Fruit fly (Drosophila melanogaster) whole organism, embryonic: ENCODE measurements around the gene lin-52.

Source experiments
- Antp ChIP-seq: fragments of 200-800 bp; sonication (Bioruptor generic); optimal IDR thresholded peaks from 3 replicates; lab custom pipeline; 2016; ENCODE audit warnings: missing biosample characterization, missing genetic modification characterization
- C15 ChIP-seq: fragments of 200-800 bp; sonication (Bioruptor generic); IDR thresholded peaks from 3 replicates; pipeline ENCODE4 v1.3.6; 2022; ENCODE audit warnings: missing biosample characterization, missing genetic modification characterization
- CG10543 ChIP-seq: fragments of 200-800 bp; sonication (Bioruptor generic); optimal IDR thresholded peaks from 3 replicates; lab custom pipeline; 2017; ENCODE audit warnings: missing biosample characterization, mild to moderate bottlenecking, missing genetic modification characterization, moderate library complexity
- CG10959 ChIP-seq: fragments of 200-800 bp; sonication (Bioruptor generic); IDR thresholded peaks from 2 replicates; pipeline ENCODE4 v1.3.6; 2022; ENCODE audit warnings: missing biosample characterization, missing genetic modification characterization
- CG10979 ChIP-seq: fragments of 200-800 bp; sonication (Bioruptor generic); optimal IDR thresholded peaks from 2 replicates; lab custom pipeline; 2018; ENCODE audit warnings: missing biosample characterization, mild to moderate bottlenecking, missing genetic modification characterization, moderate library complexity
- CG11085 ChIP-seq: fragments of 200-800 bp; sonication (Bioruptor generic); IDR thresholded peaks from 2 replicates; pipeline ENCODE4 v1.3.6; 2022; ENCODE audit warnings: missing biosample characterization, missing genetic modification characterization
- CG11456 ChIP-seq: fragments of 200-800 bp; sonication (Bioruptor generic); IDR thresholded peaks from 3 replicates; pipeline ENCODE4 v1.3.6; 2022; ENCODE audit warnings: missing biosample characterization, missing genetic modification characterization
- CG12236 ChIP-seq: fragments of 200-800 bp; sonication (Bioruptor generic); optimal IDR thresholded peaks from 2 replicates; lab custom pipeline; 2016; ENCODE audit warnings: missing biosample characterization, missing genetic modification characterization
- CG12769 ChIP-seq: fragments of 200-800 bp; sonication (Bioruptor generic); optimal IDR thresholded peaks from 2 replicates; lab custom pipeline; 2019; ENCODE audit warnings: missing biosample characterization, mild to moderate bottlenecking, missing genetic modification characterization, moderate library complexity
- CG14014 ChIP-seq: fragments of 200-800 bp; sonication (Bioruptor generic); IDR thresholded peaks from 2 replicates; pipeline ENCODE4 v1.3.6; 2022; ENCODE audit warnings: missing biosample characterization, missing genetic modification characterization
- CG16813 ChIP-seq: fragments of 200-800 bp; sonication (Bioruptor generic); IDR thresholded peaks from 3 replicates; pipeline ENCODE4 v1.3.6; 2022; ENCODE audit warnings: missing biosample characterization, missing genetic modification characterization; ENCODE audit not compliant: partially characterized antibody
- CG17328 ChIP-seq: fragments of 200-800 bp; sonication (Bioruptor generic); IDR thresholded peaks from 2 replicates; pipeline ENCODE4 v1.3.6; 2022; ENCODE audit warnings: missing biosample characterization, missing genetic modification characterization
- CG18619 ChIP-seq: fragments of 200-800 bp; sonication (Bioruptor generic); optimal IDR thresholded peaks from 3 replicates; lab custom pipeline; 2017; ENCODE audit warnings: missing biosample characterization, mild to moderate bottlenecking, missing genetic modification characterization
- CG2116 ChIP-seq: fragments of 200-800 bp; sonication (Bioruptor generic); optimal IDR thresholded peaks from 3 replicates; lab custom pipeline; 2018; ENCODE audit warnings: missing biosample characterization, mild to moderate bottlenecking, missing genetic modification characterization
- CG2712 ChIP-seq: fragments of 200-800 bp; optimal IDR thresholded peaks from 3 replicates; lab custom pipeline; 2019; ENCODE audit warnings: missing biosample characterization, mild to moderate bottlenecking, missing genetic modification characterization, moderate library complexity
- CG30403 ChIP-seq: fragments of 200-800 bp; sonication (Bioruptor generic); optimal IDR thresholded peaks from 3 replicates; lab custom pipeline; 2016; ENCODE audit warnings: missing biosample characterization, missing genetic modification characterization
- CG30431 ChIP-seq: fragments of 200-800 bp; sonication (Bioruptor generic); optimal IDR thresholded peaks from 2 replicates; lab custom pipeline; 2017; ENCODE audit warnings: missing biosample characterization, missing genetic modification characterization
- CG34376 ChIP-seq: fragments of 200-800 bp; sonication (Bioruptor generic); optimal IDR thresholded peaks from 2 replicates; lab custom pipeline; 2018; ENCODE audit warnings: missing biosample characterization, mild to moderate bottlenecking, missing genetic modification characterization
- CG43689 ChIP-seq: fragments of 200-800 bp; sonication (Bioruptor generic); IDR thresholded peaks from 2 replicates; pipeline ENCODE4 v1.3.6; 2022; ENCODE audit warnings: missing biosample characterization, missing genetic modification characterization
- CG4424 ChIP-seq: fragments of 200-800 bp; sonication (Bioruptor generic); optimal IDR thresholded peaks from 3 replicates; lab custom pipeline; 2016; ENCODE audit warnings: missing biosample characterization, missing genetic modification characterization
- CG4617 ChIP-seq: fragments of 200-800 bp; sonication (Bioruptor generic); optimal IDR thresholded peaks from 3 replicates; lab custom pipeline; 2016; ENCODE audit warnings: missing biosample characterization, missing genetic modification characterization, borderline replicate concordance
- CG4820 ChIP-seq: fragments of 200-800 bp; sonication (Bioruptor generic); optimal IDR thresholded peaks from 3 replicates; lab custom pipeline; 2016; ENCODE audit warnings: missing biosample characterization, missing genetic modification characterization
- CG9797 ChIP-seq: fragments of 200-800 bp; sonication (Bioruptor generic); optimal IDR thresholded peaks from 3 replicates; lab custom pipeline; 2018; ENCODE audit warnings: missing biosample characterization, mild to moderate bottlenecking, missing genetic modification characterization
- D19B ChIP-seq: fragments of 200-800 bp; sonication (Bioruptor generic); optimal IDR thresholded peaks from 2 replicates; lab custom pipeline; 2017; ENCODE audit warnings: missing biosample characterization, mild to moderate bottlenecking, missing genetic modification characterization
- Gug ChIP-seq: fragments of 200-800 bp; sonication (Bioruptor generic); IDR thresholded peaks from 4 replicates; pipeline ENCODE4 v1.3.6; 2022; ENCODE audit warnings: missing biosample characterization, missing genetic modification characterization
- MTF-1 ChIP-seq: fragments of 200-800 bp; sonication (Bioruptor generic); optimal IDR thresholded peaks from 2 replicates; lab custom pipeline; 2018; ENCODE audit warnings: missing biosample characterization, mild to moderate bottlenecking, missing genetic modification characterization, borderline replicate concordance
- Meics ChIP-seq: fragments of 200-800 bp; sonication (Bioruptor generic); optimal IDR thresholded peaks from 2 replicates; lab custom pipeline; 2017; ENCODE audit warnings: missing biosample characterization, mild to moderate bottlenecking, missing genetic modification characterization
- Nf-YC ChIP-seq: fragments of 200-800 bp; optimal IDR thresholded peaks from 3 replicates; lab custom pipeline; 2019; ENCODE audit warnings: missing biosample characterization, mild to moderate bottlenecking, missing genetic modification characterization, moderate library complexity
- PHDP ChIP-seq: fragments of 200-800 bp; sonication (Bioruptor generic); optimal IDR thresholded peaks from 3 replicates; lab custom pipeline; 2018; ENCODE audit warnings: missing biosample characterization, mild to moderate bottlenecking, missing genetic modification characterization, moderate library complexity
- Sin3A ChIP-seq: fragments of >200 bp; optimal IDR thresholded peaks from 2 replicates; lab custom pipeline; 2018
- Xrp1 ChIP-seq: fragments of 200-800 bp; sonication (Bioruptor generic); IDR thresholded peaks from 2 replicates; pipeline ENCODE4 v1.3.6; 2022; ENCODE audit warnings: missing biosample characterization, missing genetic modification characterization
- btn ChIP-seq: fragments of 200-800 bp; sonication (Bioruptor generic); optimal IDR thresholded peaks from 2 replicates; lab custom pipeline; 2016; ENCODE audit warnings: missing biosample characterization, missing genetic modification characterization
- corto ChIP-seq: fragments of 200-800 bp; sonication (Bioruptor generic); optimal IDR thresholded peaks from 2 replicates; lab custom pipeline; 2016; ENCODE audit warnings: missing biosample characterization, mild to moderate bottlenecking, missing genetic modification characterization, moderate library complexity
- dimm ChIP-seq: fragments of 200-800 bp; sonication (Bioruptor generic); IDR thresholded peaks from 2 replicates; pipeline ENCODE4 v1.3.6; 2022; ENCODE audit warnings: missing biosample characterization, missing genetic modification characterization
- fd102C ChIP-seq: fragments of 200-800 bp; sonication (Bioruptor generic); optimal IDR thresholded peaks from 2 replicates; lab custom pipeline; 2018; ENCODE audit warnings: missing biosample characterization, mild to moderate bottlenecking, missing genetic modification characterization, moderate library complexity
- grau ChIP-seq: fragments of 200-800 bp; optimal IDR thresholded peaks from 3 replicates; lab custom pipeline; 2019; ENCODE audit warnings: missing biosample characterization, mild to moderate bottlenecking, missing genetic modification characterization, moderate library complexity
- gsb-n ChIP-seq: fragments of 200-800 bp; sonication (Bioruptor generic); optimal IDR thresholded peaks from 3 replicates; lab custom pipeline; 2018; ENCODE audit warnings: missing biosample characterization, mild to moderate bottlenecking, missing genetic modification characterization
- gt ChIP-seq: fragments of 200-800 bp; sonication (Bioruptor generic); IDR thresholded peaks from 2 replicates; pipeline ENCODE4 v1.3.6; 2022; ENCODE audit warnings: missing biosample characterization, missing genetic modification characterization
- klu ChIP-seq: fragments of 200-800 bp; sonication (Bioruptor generic); IDR thresholded peaks from 2 replicates; pipeline ENCODE4 v1.3.6; 2022; ENCODE audit warnings: missing biosample characterization, missing genetic modification characterization
- nerfin-2 ChIP-seq: fragments of 200-800 bp; sonication (Bioruptor generic); IDR thresholded peaks from 2 replicates; pipeline ENCODE4 v1.3.6; 2022; ENCODE audit warnings: missing biosample characterization, missing genetic modification characterization; ENCODE audit not compliant: partially characterized antibody
- nom ChIP-seq: fragments of 200-800 bp; sonication (Bioruptor generic); optimal IDR thresholded peaks from 2 replicates; lab custom pipeline; 2017; ENCODE audit warnings: missing biosample characterization, missing genetic modification characterization, mild to moderate bottlenecking, moderate library complexity, missing genetic modification reagents
- pfk ChIP-seq: fragments of 200-800 bp; sonication (Bioruptor generic); optimal IDR thresholded peaks from 2 replicates; lab custom pipeline; 2018; ENCODE audit warnings: missing biosample characterization, mild to moderate bottlenecking, missing genetic modification characterization, moderate library complexity
- repo ChIP-seq: fragments of 200-800 bp; sonication (Bioruptor generic); optimal IDR thresholded peaks from 2 replicates; lab custom pipeline; 2016; ENCODE audit warnings: missing biosample characterization, missing genetic modification characterization
- sens-2 ChIP-seq: fragments of 200-800 bp; sonication (Bioruptor generic); IDR thresholded peaks from 2 replicates; pipeline ENCODE4 v1.3.6; 2022; ENCODE audit warnings: missing biosample characterization, missing genetic modification characterization
- shn ChIP-seq: fragments of 200-800 bp; sonication (Bioruptor generic); optimal IDR thresholded peaks from 3 replicates; lab custom pipeline; 2016; ENCODE audit warnings: missing biosample characterization, missing genetic modification characterization
- sima ChIP-seq: fragments of 200-800 bp; sonication (Bioruptor generic); optimal IDR thresholded peaks from 2 replicates; lab custom pipeline; 2016; ENCODE audit warnings: missing biosample characterization, missing genetic modification characterization
- slp2 ChIP-seq: fragments of 200-800 bp; sonication (Bioruptor generic); optimal IDR thresholded peaks from 2 replicates; lab custom pipeline; 2016; ENCODE audit warnings: missing biosample characterization, missing genetic modification characterization
- so ChIP-seq: fragments of 200-800 bp; sonication (Bioruptor generic); IDR thresholded peaks from 3 replicates; pipeline ENCODE4 v1.3.6; 2022; ENCODE audit warnings: missing biosample characterization, missing genetic modification characterization
- sqz ChIP-seq: fragments of 200-800 bp; sonication (Bioruptor generic); optimal IDR thresholded peaks from 3 replicates; lab custom pipeline; 2018; ENCODE audit warnings: missing biosample characterization, mild to moderate bottlenecking, missing genetic modification characterization
- unc-4 ChIP-seq: fragments of 200-800 bp; sonication (Bioruptor generic); IDR thresholded peaks from 2 replicates; pipeline ENCODE4 v1.3.6; 2022; ENCODE audit warnings: missing biosample characterization, missing genetic modification characterization; ENCODE audit not compliant: partially characterized antibody
- unpg ChIP-seq: fragments of 200-800 bp; sonication (Bioruptor generic); optimal IDR thresholded peaks from 3 replicates; lab custom pipeline; 2018; ENCODE audit warnings: missing biosample characterization, mild to moderate bottlenecking, missing genetic modification characterization, moderate library complexity

lin-52 gene

DNA sequence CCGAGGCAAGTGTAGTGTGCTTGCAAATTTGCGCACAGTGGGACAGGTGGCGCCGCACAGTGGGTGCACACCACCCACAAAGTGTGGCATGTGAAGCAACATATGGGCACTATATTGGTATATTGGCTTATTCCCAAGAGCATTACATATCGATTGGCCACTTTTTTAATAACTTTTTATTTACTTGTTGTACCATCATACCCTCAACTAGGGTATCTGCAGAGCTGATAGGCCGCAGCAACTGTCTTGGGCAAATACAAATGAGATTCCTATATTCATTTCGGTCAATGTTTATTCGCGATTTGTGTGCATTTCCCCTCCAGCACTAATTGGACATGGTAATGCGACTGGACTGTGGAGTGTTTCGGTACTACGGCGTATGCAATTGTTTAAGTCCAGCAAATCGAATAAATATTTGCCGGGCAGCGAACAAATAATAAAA lies 30.0 kb downstream of the lin-52 start (continued):
- TF ChIP-seq CG12236 (GFP tag; lab: Kevin White, UChicago) = peak; percentile 26
- no peak for TF ChIP-seq CG10543 (GFP tag; lab: Kevin White, UChicago)
- peak; percentile 17 for TF ChIP-seq CG30431 (GFP tag; lab: Kevin White, UChicago)
- peak; percentile 42 for TF ChIP-seq CG4424 (GFP tag; lab: Kevin White, UChicago)
- TF ChIP-seq CG2712 (tag; lab: Kevin White, UChicago) = peak; percentile 39
- peak; percentile 17; the same call in 1 of the 4 replicates for TF ChIP-seq Gug
- peak; percentile 32 for TF ChIP-seq CG30403
- no peak for TF ChIP-seq Sin3A (lab: Kevin White, UChicago)
- peak; percentile 57 for TF ChIP-seq CG43689 (GFP tag; lab: Robert Waterston, UW)
- TF ChIP-seq unc-4 (GFP tag; lab: Robert Waterston, UW) = no peak
- TF ChIP-seq sqz (GFP tag; lab: Kevin White, UChicago) = peak; percentile 7
- TF ChIP-seq sima (GFP tag; lab: Kevin White, UChicago) = no peak
- TF ChIP-seq slp2 (GFP tag; lab: Kevin White, UChicago) = peak; percentile 8
- TF ChIP-seq Antp = peak; percentile 52
- no peak for TF ChIP-seq Nf-YC (tag; lab: Kevin White, UChicago)
- peak; percentile 63 for TF ChIP-seq PHDP
- TF ChIP-seq grau (tag; lab: Kevin White, UChicago) = peak; percentile 25
- no peak; the same call in none of the 2 replicates for TF ChIP-seq CG17328 (GFP tag; lab: Robert Waterston, UW)
- TF ChIP-seq fd102C = no peak
- TF ChIP-seq D19B (GFP tag; lab: Kevin White, UChicago) = peak; percentile 39
- TF ChIP-seq btn (GFP tag; lab: Kevin White, UChicago) = peak; percentile 8
- no peak for TF ChIP-seq CG16813 (GFP tag; lab: Robert Waterston, UW)
- TF ChIP-seq shn (GFP tag; lab: Kevin White, UChicago) = peak; percentile 18
- no peak for TF ChIP-seq pfk (GFP tag; lab: Kevin White, UChicago)
- TF ChIP-seq klu (GFP tag; lab: Robert Waterston, UW) = no peak
- peak; percentile 26; the same call in 1 of the 2 replicates for TF ChIP-seq gt (GFP tag; lab: Robert Waterston, UW)
- TF ChIP-seq corto = no peak
- TF ChIP-seq CG14014 (GFP tag; lab: Robert Waterston, UW) = peak; percentile 64; the same call in 1 of the 2 replicates
- no peak for TF ChIP-seq C15 (GFP tag; lab: Robert Waterston, UW)
- peak; percentile 18; the same call in 1 of the 2 replicates for TF ChIP-seq dimm (GFP tag; lab: Robert Waterston, UW)
- peak; percentile 58 for TF ChIP-seq Xrp1 (GFP tag; lab: Robert Waterston, UW)
- peak; percentile 43; the same call in 1 of the 3 replicates for TF ChIP-seq so (GFP tag; lab: Robert Waterston, UW)
- TF ChIP-seq gsb-n (tag; lab: Kevin White, UChicago) = peak; percentile 64
- peak; percentile 18 for TF ChIP-seq repo (GFP tag; lab: Kevin White, UChicago)
- peak; percentile 56 for TF ChIP-seq unpg (GFP tag; lab: Kevin White, UChicago)
- TF ChIP-seq CG4820 (GFP tag; lab: Kevin White, UChicago) = peak; percentile 23
- TF ChIP-seq nerfin-2 = no peak
- TF ChIP-seq nom (GFP tag; lab: Kevin White, UChicago) = no peak
- peak; percentile 15 for TF ChIP-seq CG10979 (tag; lab: Kevin White, UChicago)
- TF ChIP-seq CG34376 (GFP tag; lab: Kevin White, UChicago) = no peak
- TF ChIP-seq sens-2 (GFP tag; lab: Robert Waterston, UW) = no peak
- peak; percentile 27 for TF ChIP-seq CG2116 (GFP tag; lab: Kevin White, UChicago)
- peak; percentile 43 for TF ChIP-seq CG12769 (tag; lab: Kevin White, UChicago)
- peak; percentile 57 for TF ChIP-seq Meics
- TF ChIP-seq CG18619 (GFP tag; lab: Kevin White, UChicago) = peak; percentile 31
- 0 out of 2 replicates have a peak, but pooled peaks have one; percentile 39 for TF ChIP-seq CG10959 (GFP tag; lab: Robert Waterston, UW)
- peak; percentile 61 for TF ChIP-seq MTF-1 (GFP tag; lab: Kevin White, UChicago)
- TF ChIP-seq CG11456 (GFP tag; lab: Robert Waterston, UW) = peak; percentile 6; the same call in 1 of the 3 replicates
- no peak for TF ChIP-seq CG9797 (GFP tag; lab: Kevin White, UChicago)
- TF ChIP-seq CG4617 = no peak
- TF ChIP-seq CG11085 (GFP tag; lab: Robert Waterston, UW) = no peak
